Worm (Caenorhabditis elegans) whole organism, young adult: Measurements from ENCODE around the gene srx-92.

Experiments
- B0336.3 ChIP-seq: fragments of 200-800 bp; sonication (Bioruptor generic); IDR thresholded peaks from 2 replicates; pipeline ENCODE4 v1.3.6; 2022; ENCODE audit warnings: missing genetic modification characterization, missing compliant biosample characterization
- C06A6.2 ChIP-seq: fragments of 200-800 bp; sonication (Bioruptor generic); conservative IDR thresholded peaks from 2 replicates; pipeline ENCODE4 v1.3.6; 2022; ENCODE audit warnings: missing genetic modification characterization, missing compliant biosample characterization
- D2030.7 ChIP-seq: fragments of 200-800 bp; sonication (Bioruptor generic); IDR thresholded peaks from 2 replicates; pipeline ENCODE4 v1.3.6; 2022; ENCODE audit warnings: missing genetic modification reagents, missing genetic modification characterization, missing compliant biosample characterization
- F57C9.4 ChIP-seq: sonication (generic microtip); optimal IDR thresholded peaks from 2 replicates; lab custom pipeline; 2017; ENCODE audit warnings: mild to moderate bottlenecking, missing genetic modification characterization, missing compliant biosample characterization
- T07F8.4 ChIP-seq: sonication (generic microtip); optimal IDR thresholded peaks from 2 replicates; lab custom pipeline; 2016; ENCODE audit warnings: mild to moderate bottlenecking, missing genetic modification characterization, moderate library complexity, missing compliant biosample characterization
- atf-7 ChIP-seq: sonication (generic microtip); optimal IDR thresholded peaks from 2 replicates; lab custom pipeline; 2017; ENCODE audit warnings: mild to moderate bottlenecking, missing genetic modification characterization, missing compliant biosample characterization
- attf-3 ChIP-seq: fragments of 200-800 bp; sonication (Bioruptor generic); conservative IDR thresholded peaks from 2 replicates; pipeline ENCODE4 v1.3.6; 2022; ENCODE audit warnings: missing genetic modification reagents, missing genetic modification characterization, missing compliant biosample characterization
- attf-5 ChIP-seq: fragments of 200-800 bp; sonication (Bioruptor generic); optimal IDR thresholded peaks from 2 replicates; lab custom pipeline; 2018; ENCODE audit warnings: mild to moderate bottlenecking, missing genetic modification characterization, missing compliant biosample characterization
- bed-2 ChIP-seq: fragments of 200-800 bp; sonication (Bioruptor generic); IDR thresholded peaks from 2 replicates; pipeline ENCODE4 v1.3.6; 2022; ENCODE audit warnings: missing genetic modification reagents, missing genetic modification characterization, missing compliant biosample characterization
- ceh-40 ChIP-seq: fragments of 200-800 bp; sonication (Bioruptor generic); IDR thresholded peaks from 2 replicates; pipeline ENCODE4 v1.3.6; 2022; ENCODE audit warnings: missing genetic modification characterization, missing compliant biosample characterization
- ceh-91 ChIP-seq: fragments of 200-800 bp; sonication (Bioruptor generic); IDR thresholded peaks from 2 replicates; pipeline ENCODE4 v1.3.6; 2022; ENCODE audit warnings: missing genetic modification reagents, missing genetic modification characterization, missing compliant biosample characterization
- die-1 ChIP-seq: sonication (generic microtip); optimal IDR thresholded peaks from 2 replicates; lab custom pipeline; 2016; ENCODE audit warnings: missing genotype, mild to moderate bottlenecking, missing genetic modification characterization, missing compliant biosample characterization
- dpff-1 ChIP-seq: sonication (generic microtip); optimal IDR thresholded peaks from 2 replicates; lab custom pipeline; 2017; ENCODE audit warnings: mild to moderate bottlenecking, missing genetic modification characterization, missing compliant biosample characterization
- efl-1 ChIP-seq: fragments of 150-350 bp; optimal IDR thresholded peaks from 2 replicates; lab custom pipeline; 2014; ENCODE audit warnings: missing biosample characterization, missing genetic modification reagents, missing genetic modification characterization
- egl-18 ChIP-seq: fragments of 200-800 bp; sonication (Bioruptor generic); IDR thresholded peaks from 2 replicates; pipeline ENCODE4 v1.3.6; 2022; ENCODE audit warnings: missing genetic modification reagents, missing genetic modification characterization, missing compliant biosample characterization
- ets-4 ChIP-seq: fragments of 200-800 bp; sonication (Bioruptor generic); optimal IDR thresholded peaks from 2 replicates; lab custom pipeline; 2018; ENCODE audit warnings: mild to moderate bottlenecking, missing genetic modification characterization, missing compliant biosample characterization
- hmg-1.2 ChIP-seq: fragments of 200-800 bp; sonication (Bioruptor generic); IDR thresholded peaks from 2 replicates; pipeline ENCODE4 v1.3.6; 2022; ENCODE audit warnings: missing genetic modification reagents, missing genetic modification characterization, missing compliant biosample characterization
- hrde-1 ChIP-seq: sonication (generic microtip); optimal IDR thresholded peaks from 2 replicates; lab custom pipeline; 2016; ENCODE audit warnings: missing genetic modification characterization, mild to moderate bottlenecking, missing compliant biosample characterization, moderate library complexity, missing genotype, missing genetic modification reagents, borderline replicate concordance
- let-526 ChIP-seq: fragments of 200-800 bp; sonication (Bioruptor generic); IDR thresholded peaks from 2 replicates; pipeline ENCODE4 v1.3.6; 2022; ENCODE audit warnings: missing genetic modification reagents, missing genetic modification characterization, missing compliant biosample characterization
- lin-54 ChIP-seq: fragments of 200-800 bp; sonication (Bioruptor generic); optimal IDR thresholded peaks from 2 replicates; lab custom pipeline; 2018; ENCODE audit warnings: mild to moderate bottlenecking, missing genetic modification characterization, missing compliant biosample characterization
- lsy-27 ChIP-seq: sonication (generic microtip); optimal IDR thresholded peaks from 2 replicates; lab custom pipeline; 2017; ENCODE audit warnings: missing genetic modification characterization, mild to moderate bottlenecking, missing compliant biosample characterization, antibody characterized with exemption, missing genotype, borderline replicate concordance; ENCODE audit not compliant: insufficient read depth
- madf-10 ChIP-seq: sonication (generic microtip); optimal IDR thresholded peaks from 2 replicates; lab custom pipeline; 2016; ENCODE audit warnings: mild to moderate bottlenecking, missing genetic modification characterization, missing compliant biosample characterization
- madf-8 ChIP-seq: fragments of 200-800 bp; sonication (Bioruptor generic); conservative IDR thresholded peaks from 2 replicates; pipeline ENCODE4 v1.3.6; 2022; ENCODE audit warnings: missing genetic modification reagents, missing genetic modification characterization, missing compliant biosample characterization
- mcd-1 ChIP-seq: fragments of 200-800 bp; sonication (Bioruptor generic); IDR thresholded peaks from 2 replicates; pipeline ENCODE4 v1.3.6; 2022; ENCODE audit warnings: missing genetic modification reagents, missing genetic modification characterization, missing compliant biosample characterization
- nfya-2 ChIP-seq: fragments of 200-800 bp; sonication (Bioruptor generic); IDR thresholded peaks from 2 replicates; pipeline ENCODE4 v1.3.6; 2022; ENCODE audit warnings: missing genetic modification reagents, missing genetic modification characterization, missing compliant biosample characterization
- nfyb-1 ChIP-seq: fragments of 200-800 bp; sonication (Bioruptor generic); IDR thresholded peaks from 2 replicates; pipeline ENCODE4 v1.3.6; 2022; ENCODE audit warnings: missing genetic modification reagents, missing genetic modification characterization, missing compliant biosample characterization
- nhr-120 ChIP-seq: fragments of 200-800 bp; sonication (Bioruptor generic); IDR thresholded peaks from 2 replicates; pipeline ENCODE4 v1.3.6; 2022; ENCODE audit warnings: missing genetic modification characterization, missing compliant biosample characterization
- nhr-179 ChIP-seq: sonication (generic microtip); optimal IDR thresholded peaks from 2 replicates; lab custom pipeline; 2016; ENCODE audit warnings: mild to moderate bottlenecking, missing genetic modification characterization, missing compliant biosample characterization
- nhr-27 ChIP-seq: fragments of 200-800 bp; sonication (Bioruptor generic); optimal IDR thresholded peaks from 2 replicates; lab custom pipeline; 2018; ENCODE audit warnings: mild to moderate bottlenecking, missing genetic modification characterization, moderate library complexity, missing compliant biosample characterization
- pha-4 ChIP-seq: fragments of 150-350 bp; sonication (generic microtip); optimal IDR thresholded peaks from 2 replicates; lab custom pipeline; 2014; ENCODE audit warnings: missing biosample characterization, missing genetic modification reagents, missing genetic modification characterization
- rpc-1 ChIP-seq, 2 experiments: fragments of 150-350 bp in 1 of 2; sonication (generic microtip) in 1 of 2; optimal IDR thresholded peaks; 2 replicates each; lab custom pipeline; 2014 to 2018; ENCODE audit warnings: missing biosample characterization in 1 of 2, missing genetic modification characterization in 1 of 2, missing genetic modification reagents in 1 of 2, missing genotype in 1 of 2
- sdz-38 ChIP-seq: sonication (generic microtip); optimal IDR thresholded peaks from 2 replicates; lab custom pipeline; 2016; ENCODE audit warnings: missing genotype, missing genetic modification characterization, missing compliant biosample characterization
- sea-2 ChIP-seq: fragments of 200-800 bp; sonication (Bioruptor generic); IDR thresholded peaks from 2 replicates; pipeline ENCODE4 v1.3.6; 2022; ENCODE audit warnings: missing genetic modification characterization, missing compliant biosample characterization
- snpc-3.4 ChIP-seq: sonication (generic microtip); optimal IDR thresholded peaks from 2 replicates; lab custom pipeline; 2017; ENCODE audit warnings: missing genetic modification characterization, mild to moderate bottlenecking, missing compliant biosample characterization, antibody characterized with exemption, moderate library complexity, missing genotype, missing genetic modification reagents
- snpc-4 ChIP-seq, 5 experiments: fragments of 150-350 bp in 1 of 5; sonication (generic microtip) in 4 of 5; optimal IDR thresholded peaks; 2 replicates each; lab custom pipeline; 2014 to 2018; ENCODE audit warnings: missing genetic modification characterization in 5 of 5, missing biosample characterization in 3 of 5, antibody characterized with exemption in 2 of 5, mild to moderate bottlenecking in 2 of 5, missing compliant biosample characterization in 2 of 5, missing genotype in 2 of 5, moderate library complexity in 2 of 5, missing genetic modification reagents in 1 of 5
- sptf-2 ChIP-seq: fragments of 200-800 bp; sonication (Bioruptor generic); optimal IDR thresholded peaks from 2 replicates; lab custom pipeline; 2018; ENCODE audit warnings: mild to moderate bottlenecking, missing genetic modification characterization, missing compliant biosample characterization
- tbx-9 ChIP-seq: sonication (generic microtip); optimal IDR thresholded peaks from 2 replicates; lab custom pipeline; 2016; ENCODE audit warnings: borderline replicate concordance, missing genetic modification characterization, inconsistent platforms, missing compliant biosample characterization
- unc-62 ChIP-seq: fragments of 150-350 bp; optimal IDR thresholded peaks from 2 replicates; lab custom pipeline; 2014; ENCODE audit warnings: missing biosample characterization, missing genetic modification reagents, missing genetic modification characterization

The srx-92 gene

DNA sequence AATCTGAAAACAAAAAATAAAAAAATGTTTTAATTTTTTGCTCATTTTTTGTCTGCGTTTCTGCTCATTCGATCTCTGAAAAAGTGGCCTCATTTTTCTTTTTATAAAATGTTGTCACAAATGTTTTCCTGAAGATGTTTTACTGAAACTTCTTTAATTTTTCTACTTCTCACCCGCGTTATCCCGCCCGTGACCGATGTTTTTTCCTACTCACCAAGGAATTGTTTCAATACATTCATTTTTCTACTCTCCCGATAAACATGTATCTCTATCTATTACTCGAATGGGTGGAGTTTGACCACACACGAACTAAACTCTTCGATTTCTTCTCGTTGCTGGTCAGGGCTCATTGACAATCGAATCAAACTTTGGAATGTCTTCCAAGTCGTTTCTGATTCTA lies 5.7 kb upstream of the srx-92 start, which contains the start of gene F10G2.2:
Gene F10G2.2, plus strand, starts transcription at position 301 of the 400 bp plus-strand sequence.
- TF ChIP-seq ceh-91 (GFP tag; lab: Robert Waterston, UW) = no peak
- no peak for TF ChIP-seq mcd-1 (GFP tag; lab: Robert Waterston, UW)

DNA sequence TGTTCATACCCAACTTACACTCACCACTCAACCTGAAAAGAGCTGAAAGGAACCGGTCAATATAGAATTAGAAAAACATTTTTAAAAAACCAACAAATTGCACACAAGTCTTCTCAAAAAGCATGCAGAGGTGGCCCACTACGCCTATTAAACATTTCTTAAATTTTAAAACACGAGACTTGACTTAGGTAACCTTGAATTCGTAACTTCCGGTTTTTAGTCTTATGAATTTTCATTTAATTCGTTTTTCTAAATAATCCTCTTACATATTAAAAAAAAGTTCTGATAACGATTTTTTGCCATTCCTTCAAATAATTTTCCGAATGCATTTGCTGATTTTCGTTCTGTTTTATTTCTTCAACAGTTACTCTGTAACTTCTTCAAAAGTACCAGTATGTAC lies 2.9 kb upstream of the srx-92 start, which contains the start of gene clec-7:
Gene clec-7, plus strand, starts transcription at position 301 of the 400 bp plus-strand sequence.
- TF ChIP-seq sptf-2 (no peak), B0336.3 (GFP tag; lab: Robert Waterston, UW) (no peak), ceh-91 (GFP tag; lab: Robert Waterston, UW) (no peak)

DNA sequence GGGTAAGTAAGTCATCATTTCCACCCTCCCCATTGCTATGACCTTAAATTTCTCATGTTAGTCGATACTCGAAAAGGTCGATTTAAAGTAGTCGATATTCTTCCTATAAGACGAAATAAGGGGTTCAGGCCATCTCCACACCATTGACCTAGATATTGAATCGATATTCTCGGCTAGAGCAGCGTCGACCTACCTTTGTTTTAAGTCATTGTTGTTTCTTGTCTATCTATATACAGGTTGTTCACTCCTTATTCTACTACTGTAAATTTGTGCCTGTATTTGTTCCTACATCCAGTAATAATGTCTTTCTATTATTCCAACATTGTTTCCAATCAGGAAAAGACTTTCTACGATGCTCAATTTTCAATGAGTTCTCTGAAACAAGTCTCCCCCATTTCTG lies 1.7 kb upstream of the srx-92 start, which contains the start of gene F10G2.4:
Gene F10G2.4, plus strand, starts transcription at position 301 of the 400 bp plus-strand sequence.
- TF ChIP-seq F57C9.4 (tag; lab: Kevin White, UChicago) (no peak), C06A6.2 (GFP tag; lab: Robert Waterston, UW) (no peak), egl-18 (GFP tag; lab: Robert Waterston, UW) (no peak), bed-2 (no peak), madf-8 (no peak), efl-1 (GFP tag; lab: Kevin White, UChicago) (no peak), nfyb-1 (GFP tag; lab: Robert Waterston, UW) (no peak), ets-4 (GFP tag; lab: Kevin White, UChicago) (no peak), let-526 (GFP tag; lab: Robert Waterston, UW) (no peak), pha-4 (tag; lab: Kevin White, UChicago) (no peak), nfya-2 (GFP tag; lab: Robert Waterston, UW) (no peak), snpc-4 (GFP tag; optimal IDR thresholded peaks at IDR 0.05; lab: Kevin White, UChicago) (no peak), snpc-4 (tag; optimal IDR thresholded peaks at IDR 0.05; lab: Kevin White, UChicago) (no peak), hmg-1.2 (GFP tag; lab: Robert Waterston, UW) (no peak), tbx-9 (tag; lab: Kevin White, UChicago) (no peak), hrde-1 (tag; lab: Kevin White, UChicago) (no peak), die-1 (no peak), sea-2 (no peak), T07F8.4 (tag; lab: Kevin White, UChicago) (no peak), dpff-1 (tag; lab: Kevin White, UChicago) (no peak)

DNA sequence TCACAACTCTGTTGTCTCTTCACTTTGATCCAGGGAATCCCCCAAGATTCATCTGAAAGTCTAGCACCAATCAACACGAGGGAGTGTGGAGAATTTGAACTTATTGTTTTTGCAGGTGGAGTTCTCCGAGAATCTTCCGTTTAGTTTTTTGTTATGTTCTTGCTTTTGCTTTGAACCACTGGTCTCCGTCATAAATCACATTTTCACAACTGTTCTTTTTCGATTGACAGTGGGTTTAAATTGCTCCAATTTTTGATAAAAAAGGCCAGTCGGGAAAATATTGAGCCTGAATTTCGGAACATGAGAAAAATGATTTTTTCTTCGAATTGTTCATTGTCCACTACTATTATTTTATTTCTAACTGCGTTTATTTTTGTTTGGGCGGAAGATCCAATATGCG lies 3.3 kb downstream of the srx-92 start, which contains the start of gene F10G2.10:
Gene F10G2.10, plus strand, starts transcription at position 301 of the 400 bp plus-strand sequence.
- TF ChIP-seq nhr-120 (GFP tag; lab: Robert Waterston, UW) (no peak), attf-5 (GFP tag; lab: Kevin White, UChicago) (no peak), attf-3 (GFP tag; lab: Robert Waterston, UW) (no peak), ceh-40 (GFP tag; lab: Robert Waterston, UW) (no peak), sdz-38 (tag; lab: Kevin White, UChicago) (no peak), lin-54 (GFP tag; lab: Kevin White, UChicago) (no peak), nhr-179 (no peak), atf-7 (tag; lab: Kevin White, UChicago) (no peak), madf-10 (no peak)

DNA sequence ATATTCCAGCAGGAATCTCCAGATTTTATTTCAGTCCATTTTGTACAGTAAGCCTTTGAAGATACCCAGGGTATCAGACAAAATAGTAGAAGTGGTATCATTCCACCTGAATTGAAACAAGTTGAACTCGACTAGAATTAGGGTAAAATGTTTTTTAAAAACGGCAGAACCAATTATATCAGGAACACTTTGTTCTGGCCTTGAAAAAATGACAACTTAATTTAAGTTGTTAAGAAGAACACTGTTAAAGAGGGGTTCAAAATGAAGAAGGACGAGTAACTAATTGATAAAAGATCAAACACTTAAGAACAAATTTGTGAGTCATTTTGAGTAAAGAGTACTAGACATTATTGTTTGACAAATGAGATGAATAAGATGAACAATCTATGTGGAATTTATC lies 4.3 kb downstream of the srx-92 start, which contains the start of gene lmd-4:
Gene lmd-4, minus strand, starts transcription at position 101 of the 400 bp plus-strand sequence.
- TF ChIP-seq snpc-3.4 (tag; lab: Kevin White, UChicago) (no peak), nhr-27 (tag; lab: Kevin White, UChicago) (no peak), D2030.7 (GFP tag; lab: Robert Waterston, UW) (no peak), lsy-27 (tag; lab: Kevin White, UChicago) (no peak), unc-62 (GFP tag; lab: Kevin White, UChicago) (no peak), rpc-1 (optimal IDR thresholded peaks at IDR 0.05; lab: Kevin White, UChicago) (no peak), rpc-1 (tag; optimal IDR thresholded peaks at IDR 0.05; lab: Kevin White, UChicago) (no peak)
